Worm (Caenorhabditis elegans) whole organism, dauer: ENCODE results near the gene C01G5.25.
"Not testable (repeated sequence)": the region's sequence is repeated elsewhere in the genome, so short reads cannot be mapped to it uniquely, and the experiment has no call there.

Experiments
- unc-62 ChIP-seq: sonication (generic microtip); optimal IDR thresholded peaks from 2 replicates; lab custom pipeline; 2017; ENCODE audit warnings: missing biosample characterization, missing genetic modification reagents, missing genetic modification characterization

The C01G5.25 gene

ce11 chrIV:6575959-6576727 is 34.7 kb downstream of the C01G5.25 start:
- no peak for TF ChIP-seq unc-62 (GFP tag; lab: Kevin White, UChicago)

- TF ChIP-seq unc-62 (GFP tag; lab: Kevin White, UChicago), result no peak
Observed at ce11 chrIV:6576728-6577101, 35.2 kb downstream of the C01G5.25 start.

- no peak for TF ChIP-seq unc-62 (GFP tag; lab: Kevin White, UChicago)
Observed at ce11 chrIV:6577914-6578313, 36.4 kb downstream of the C01G5.25 start, which contains the start of gene C43G2.3. Gene C43G2.3 (plus strand): TSS chrIV:6578214.

ce11 chrIV:6581658-6582057 is 40.2 kb downstream of the C01G5.25 start:
- TF ChIP-seq unc-62 (GFP tag; lab: Kevin White, UChicago), result no peak

ce11 chrIV:6582604-6583003 is 41.1 kb downstream of the C01G5.25 start, which contains the start of gene odr-8:
Gene odr-8 (minus strand): TSS chrIV:6582704.
- TF ChIP-seq unc-62 (GFP tag; lab: Kevin White, UChicago), result no peak

ce11 chrIV:6585397-6585921 is 44.0 kb downstream of the C01G5.25 start, which contains the start of the genes F38A5.2 and dnj-11:
Gene F38A5.2 (minus strand): TSS chrIV:6585400.
Gene dnj-11 (plus strand): TSS chrIV:6585871.
- TF ChIP-seq unc-62 (GFP tag; lab: Kevin White, UChicago), result no peak

ce11 chrIV:6588080-6588613 is 46.7 kb downstream of the C01G5.25 start:
- no peak for TF ChIP-seq unc-62 (GFP tag; lab: Kevin White, UChicago)

ce11 chrIV:6590029-6590428 is 48.5 kb downstream of the C01G5.25 start, which contains the start of the genes lec-11 and irld-7:
Gene lec-11 (minus strand): TSS chrIV:6590154.
Gene irld-7 (plus strand): TSS chrIV:6590360.
- no peak for TF ChIP-seq unc-62 (GFP tag; lab: Kevin White, UChicago)

- TF ChIP-seq unc-62 (GFP tag; lab: Kevin White, UChicago), result not testable (repeated sequence)
Observed at ce11 chrIV:6591010-6591746, 49.7 kb downstream of the C01G5.25 start, which contains the start of the genes nspb-1 and nspb-2. Gene nspb-1 (minus strand): TSS chrIV:6591110. Gene nspb-2 (plus strand): TSS chrIV:6591696.

ce11 chrIV:6594871-6595270 is 53.4 kb downstream of the C01G5.25 start, which contains the start of gene nspb-3:
Gene nspb-3 (minus strand): TSS chrIV:6594971.
- TF ChIP-seq unc-62 (GFP tag; lab: Kevin White, UChicago), result not testable (repeated sequence)

- no peak for TF ChIP-seq unc-62 (GFP tag; lab: Kevin White, UChicago)
Observed at ce11 chrIV:6595912-6596311, 54.4 kb downstream of the C01G5.25 start, which contains the start of gene F38A5.22. Gene F38A5.22 (minus strand): TSS chrIV:6595940.

- no peak for TF ChIP-seq unc-62 (GFP tag; lab: Kevin White, UChicago)
Observed at ce11 chrIV:6597298-6597697, 55.8 kb downstream of the C01G5.25 start, which contains the start of gene F38A5.6. Gene F38A5.6 (minus strand): TSS chrIV:6597398.

ce11 chrIV:6597918-6598317 is 56.4 kb downstream of the C01G5.25 start, which contains the start of gene nspb-4:
Gene nspb-4 (plus strand): TSS chrIV:6598218.
- TF ChIP-seq unc-62 (GFP tag; lab: Kevin White, UChicago), result not testable (repeated sequence)
